Worm (Caenorhabditis elegans) whole organism, L4 larva: ENCODE data around the gene F40H3.2.

ENCODE experiments used
- R02D3.7 ChIP-seq: fragments of 150-350 bp; sonication (generic microtip); optimal IDR thresholded peaks from 3 replicates; lab custom pipeline; 2014; ENCODE audit warnings: missing biosample characterization, missing genetic modification characterization
- T20F7.1 ChIP-seq: fragments of 200-800 bp; sonication (Bioruptor generic); optimal IDR thresholded peaks from 2 replicates; lab custom pipeline; 2018; ENCODE audit warnings: mild to moderate bottlenecking, missing genetic modification characterization, missing compliant biosample characterization
- aha-1 ChIP-seq: fragments of 150-350 bp; peaks from one replicate; lab custom pipeline; 2014; ENCODE audit warnings: missing biosample characterization, missing genetic modification characterization
- ceh-82 ChIP-seq: sonication (generic microtip); optimal IDR thresholded peaks from 2 replicates; lab custom pipeline; 2017; ENCODE audit warnings: missing biosample characterization, missing genetic modification characterization
- lir-3 ChIP-seq: sonication (generic microtip); optimal IDR thresholded peaks from 2 replicates; lab custom pipeline; 2016; ENCODE audit warnings: mild to moderate bottlenecking, missing genetic modification characterization, missing compliant biosample characterization
- nhr-10 ChIP-seq: fragments of 150-350 bp; optimal IDR thresholded peaks from 2 replicates; lab custom pipeline; 2014; ENCODE audit warnings: missing biosample characterization, missing genetic modification characterization
- nhr-28 ChIP-seq: fragments of 150-350 bp; optimal IDR thresholded peaks from 2 replicates; lab custom pipeline; 2014; ENCODE audit warnings: missing biosample characterization, missing genetic modification characterization
- pha-4 ChIP-seq, 2 experiments: fragments of 150-350 bp in 1 of 2; fragments of 200-800 bp in 1 of 2; sonication (Bioruptor generic) in 1 of 2; IDR thresholded peaks in 1 of 2; optimal IDR thresholded peaks in 1 of 2; 2 replicates each; pipeline versions ENCODE4 v1.3.6 to Lab custom; 2014 to 2022; ENCODE audit warnings: missing genetic modification characterization in 2 of 2, missing genetic modification reagents in 2 of 2, missing biosample characterization in 1 of 2, missing compliant biosample characterization in 1 of 2
- skn-1 ChIP-seq: fragments of 150-350 bp; optimal IDR thresholded peaks from 2 replicates; lab custom pipeline; 2014; ENCODE audit warnings: missing biosample characterization, missing genetic modification characterization
- zag-1 ChIP-seq: fragments of 150-350 bp; optimal IDR thresholded peaks from 2 replicates; lab custom pipeline; 2014; ENCODE audit warnings: missing biosample characterization, missing genetic modification characterization
- ztf-11 ChIP-seq: fragments of 150-350 bp; optimal IDR thresholded peaks from 2 replicates; lab custom pipeline; 2014; ENCODE audit warnings: missing biosample characterization, missing genetic modification characterization
- ztf-7 ChIP-seq: fragments of 150-350 bp; optimal IDR thresholded peaks from 2 replicates; lab custom pipeline; 2014; ENCODE audit warnings: missing biosample characterization, missing genetic modification characterization

DNA sequence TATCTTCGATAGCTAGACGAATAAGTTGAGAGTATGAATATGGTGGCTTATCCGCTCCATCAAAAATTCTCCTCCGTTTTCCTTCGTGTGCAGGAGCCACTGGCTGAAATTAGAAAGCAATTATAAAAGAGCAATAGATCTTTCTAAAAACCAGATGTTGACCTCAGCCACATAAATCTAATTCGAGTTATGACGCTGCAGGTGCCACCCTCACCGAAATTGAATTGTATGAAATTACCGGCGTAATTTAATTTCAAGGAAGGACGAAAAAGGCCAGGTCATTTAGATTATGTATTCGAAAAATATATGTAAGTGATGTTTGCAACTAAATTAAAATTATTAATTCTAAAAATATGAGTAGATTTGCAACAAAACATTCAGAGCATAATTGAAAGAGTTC is 17.3 kb downstream of the F40H3.2 start:
- no peak for TF ChIP-seq ztf-11 (tag; lab: Kevin White, UChicago)
- TF ChIP-seq nhr-28 (tag; lab: Kevin White, UChicago) = no peak
- TF ChIP-seq ztf-7 (tag; lab: Kevin White, UChicago) = no peak
- no peak for TF ChIP-seq ceh-82 (tag; lab: Kevin White, UChicago)
- TF ChIP-seq skn-1 = no peak
- no peak for TF ChIP-seq lir-3 (tag; lab: Kevin White, UChicago)
- no peak for TF ChIP-seq pha-4 (GFP tag; IDR thresholded peaks at IDR 0.05; lab: Robert Waterston, UW)
- no peak for TF ChIP-seq pha-4 (tag; optimal IDR thresholded peaks at IDR 0.05; lab: Kevin White, UChicago)
- TF ChIP-seq zag-1 (tag; lab: Kevin White, UChicago) = no peak
- TF ChIP-seq R02D3.7 (tag; lab: Kevin White, UChicago) = no peak
- TF ChIP-seq nhr-10 (tag; lab: Kevin White, UChicago) = no peak
- TF ChIP-seq aha-1 (tag; lab: Kevin White, UChicago) = no peak
- no peak for TF ChIP-seq T20F7.1 (GFP tag; lab: Kevin White, UChicago)
